Fruit fly (Drosophila melanogaster) Kc167 (cell line): ENCODE results near the gene DENR.

ENCODE experiments used
- Myc ChIP-seq: fragments of >200 bp; optimal IDR thresholded peaks from 2 replicates; lab custom pipeline; 2017; ENCODE audit warnings: missing external identifiers
- Sin3A ChIP-seq: fragments of >200 bp; optimal IDR thresholded peaks from 2 replicates; lab custom pipeline; 2018; ENCODE audit warnings: missing external identifiers
- h ChIP-seq: fragments of >200 bp; optimal IDR thresholded peaks from 3 replicates; lab custom pipeline; 2018; ENCODE audit warnings: missing external identifiers
- insv ChIP-seq: fragments of >200 bp; optimal IDR thresholded peaks from 3 replicates; lab custom pipeline; 2018; ENCODE audit warnings: missing external identifiers
- psq ChIP-seq: fragments of >200 bp; optimal IDR thresholded peaks from 2 replicates; lab custom pipeline; 2017; ENCODE audit warnings: missing external identifiers
- ttk ChIP-seq: sonication (Bioruptor generic); optimal IDR thresholded peaks from 2 replicates; lab custom pipeline; 2017; ENCODE audit warnings: missing external identifiers

Gene DENR

dm6 chrX:16893034-16893433 lies 6.7 kb upstream of the DENR start:
- TF ChIP-seq insv (no peak), Sin3A (lab: Kevin White, UChicago) (no peak), h (no peak), ttk (lab: Kevin White, UChicago) (no peak), Myc (lab: Kevin White, UChicago) (no peak), psq (lab: Kevin White, UChicago) (no peak)

DNA sequence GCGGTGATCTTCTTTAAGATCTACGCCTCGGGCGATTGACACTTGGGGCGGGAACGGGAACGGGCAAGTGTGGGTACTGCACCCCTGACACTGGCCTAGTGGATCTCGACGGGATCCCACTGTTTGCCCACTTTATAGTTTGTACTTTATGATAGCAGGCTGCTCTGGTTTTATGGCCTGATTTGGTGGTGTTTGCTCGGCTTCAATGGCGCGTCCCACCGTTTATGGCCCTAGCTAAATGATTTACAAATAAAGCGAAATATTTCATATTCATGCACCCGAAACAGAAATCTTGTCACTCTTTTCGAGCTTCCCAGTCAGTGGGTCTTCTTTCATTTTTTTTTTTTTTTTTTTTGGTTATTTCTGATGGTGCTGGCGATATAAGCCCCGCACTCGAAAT lies 4.2 kb upstream of the DENR start:
- TF ChIP-seq insv: no peak
- TF ChIP-seq psq (lab: Kevin White, UChicago): no peak
- TF ChIP-seq Myc (lab: Kevin White, UChicago): no peak
- no peak for TF ChIP-seq Sin3A (lab: Kevin White, UChicago)
- no peak for TF ChIP-seq ttk (lab: Kevin White, UChicago)
- TF ChIP-seq h: no peak

DNA sequence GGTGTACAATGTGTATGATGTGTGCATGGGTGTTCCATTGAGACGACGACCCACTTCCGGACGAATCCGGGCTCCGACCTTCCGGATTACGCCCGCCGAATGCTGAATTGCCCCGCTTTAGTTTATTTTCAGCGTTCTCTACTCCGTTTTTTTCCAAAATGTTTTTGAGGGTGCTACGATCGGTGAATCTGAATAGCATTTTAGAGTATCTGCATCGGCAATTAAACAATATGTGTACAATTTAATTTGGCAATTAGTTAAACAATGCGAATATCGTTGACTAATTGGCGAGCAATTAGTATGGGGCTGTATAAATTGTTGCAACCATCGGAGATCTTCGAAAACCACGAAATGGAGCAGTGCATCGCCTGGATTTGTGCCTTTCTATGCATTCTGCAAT lies 3.1 kb upstream of the DENR start, which contains the start of gene CG13002:
CG13002 (plus strand) TSS at position 301 of the 400 bp plus-strand sequence.
- TF ChIP-seq Sin3A (lab: Kevin White, UChicago): no peak
- no peak for TF ChIP-seq ttk (lab: Kevin White, UChicago)
- no peak for TF ChIP-seq psq (lab: Kevin White, UChicago)
- TF ChIP-seq insv: no peak
- no peak for TF ChIP-seq Myc (lab: Kevin White, UChicago)
- no peak for TF ChIP-seq h

DNA sequence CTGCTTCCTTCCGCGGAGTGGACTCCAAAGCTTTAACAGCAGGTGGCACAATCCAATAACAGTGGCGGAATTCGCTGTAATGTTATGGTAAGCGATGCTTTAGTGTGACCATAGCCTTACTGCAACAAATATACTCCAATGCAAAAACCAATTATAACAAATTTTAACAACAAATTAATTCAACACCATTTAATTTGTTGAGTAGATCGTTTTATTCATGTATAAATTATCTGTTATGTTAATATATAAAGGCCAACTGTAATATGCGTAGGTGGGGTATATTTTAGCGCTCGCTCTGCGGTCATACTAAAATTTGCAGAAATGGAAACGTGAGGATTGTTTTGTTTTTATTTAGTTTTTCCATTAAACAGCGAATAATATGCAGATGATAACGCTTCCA lies 2.1 kb downstream of the DENR start, which contains the start of the genes Nprl2 and Polr3I:
Nprl2 (minus strand) TSS at position 86 of the 400 bp plus-strand sequence.
Polr3I (plus strand) TSS at position 302 of the 400 bp plus-strand sequence.
- TF ChIP-seq Sin3A (lab: Kevin White, UChicago): no peak
- TF ChIP-seq ttk (lab: Kevin White, UChicago): no peak
- TF ChIP-seq psq (lab: Kevin White, UChicago): no peak
- no peak for TF ChIP-seq h
- no peak for TF ChIP-seq Myc (lab: Kevin White, UChicago)

DNA sequence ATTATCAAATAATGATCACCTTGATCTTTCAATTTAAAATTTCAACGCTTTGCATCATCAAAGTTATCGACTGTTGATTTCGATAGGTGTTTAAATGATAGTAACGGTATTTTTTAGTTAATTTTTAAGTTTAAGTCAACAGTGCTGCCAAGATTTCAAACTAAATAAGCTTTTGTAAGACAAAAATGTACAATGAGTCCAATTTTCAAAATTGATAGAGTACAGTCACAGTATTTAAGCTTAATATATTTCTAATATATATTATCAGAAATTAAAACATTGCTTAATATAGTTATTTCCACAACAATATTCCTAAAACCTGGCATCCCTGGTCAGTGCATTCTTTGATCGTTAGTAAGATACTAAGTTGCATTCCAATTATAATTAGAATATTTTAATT lies 5.3 kb downstream of the DENR start, which contains the start of gene CG4872:
CG4872 (plus strand) TSS at position 333 of the 400 bp plus-strand sequence.
- TF ChIP-seq Myc (lab: Kevin White, UChicago) (no peak), h (no peak), Sin3A (lab: Kevin White, UChicago) (no peak), psq (lab: Kevin White, UChicago) (no peak), insv (no peak), ttk (lab: Kevin White, UChicago) (no peak)

dm6 chrX:16880013-16880412 lies 6.3 kb downstream of the DENR start:
- no peak for TF ChIP-seq Myc (lab: Kevin White, UChicago)
- no peak for TF ChIP-seq insv
- TF ChIP-seq ttk (lab: Kevin White, UChicago): no peak
- no peak for TF ChIP-seq psq (lab: Kevin White, UChicago)
- no peak for TF ChIP-seq Sin3A (lab: Kevin White, UChicago)
- TF ChIP-seq h: no peak

dm6 chrX:16876425-16876824 lies 9.9 kb downstream of the DENR start, which contains the start of gene CG13003:
Gene CG13003 (minus strand): TSS chrX:16876544.
- TF ChIP-seq h: no peak
- no peak for TF ChIP-seq insv
- no peak for TF ChIP-seq Myc (lab: Kevin White, UChicago)
- TF ChIP-seq Sin3A (lab: Kevin White, UChicago): no peak
- no peak for TF ChIP-seq psq (lab: Kevin White, UChicago)
- no peak for TF ChIP-seq ttk (lab: Kevin White, UChicago)

DNA sequence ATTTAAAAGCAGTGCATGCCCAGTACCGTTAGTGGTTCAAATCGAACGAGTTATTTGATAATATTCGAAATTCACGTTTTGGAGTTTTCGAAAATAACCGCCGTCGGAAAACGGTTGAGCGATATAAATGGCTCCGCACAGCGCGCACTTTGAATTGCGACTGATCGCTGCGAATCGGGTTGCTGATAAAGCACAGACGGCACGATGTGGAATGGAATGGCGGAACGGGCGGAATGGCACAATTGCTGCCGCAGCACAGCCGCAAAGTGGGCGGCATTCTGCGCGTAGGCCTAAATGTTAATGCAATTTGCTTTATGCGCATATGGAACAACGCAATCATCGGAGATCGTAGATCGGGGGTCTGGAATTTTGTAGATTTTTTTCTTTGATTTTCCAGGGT lies 11.7 kb downstream of the DENR start:
- TF ChIP-seq insv (no peak), h (no peak), ttk (lab: Kevin White, UChicago) (no peak), Myc (lab: Kevin White, UChicago) (no peak), Sin3A (lab: Kevin White, UChicago) (no peak), psq (lab: Kevin White, UChicago) (no peak)

dm6 chrX:16873053-16873452 lies 13.3 kb downstream of the DENR start:
- no peak for TF ChIP-seq insv
- TF ChIP-seq psq (lab: Kevin White, UChicago): no peak
- TF ChIP-seq h: no peak

DNA sequence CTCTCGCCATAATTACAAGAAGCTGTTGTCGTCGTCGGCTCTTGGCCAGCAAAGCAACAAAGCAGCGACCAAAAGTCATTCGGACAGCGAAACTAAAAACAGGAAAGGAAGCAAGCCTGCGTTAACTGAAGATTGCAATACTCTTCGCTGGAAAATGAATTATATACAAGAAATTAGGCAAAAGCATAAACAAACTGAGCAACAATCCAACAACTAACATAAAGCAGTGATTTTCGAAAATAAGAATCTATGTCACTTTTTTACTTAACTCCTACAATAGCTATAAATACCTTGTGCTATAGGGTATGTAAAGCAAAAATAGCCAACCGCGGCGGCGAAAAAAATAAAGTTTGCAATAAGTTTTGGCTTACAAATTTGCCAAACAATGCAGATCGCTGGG lies 14.6 kb downstream of the DENR start:
- TF ChIP-seq psq (lab: Kevin White, UChicago): no peak
- TF ChIP-seq Sin3A (lab: Kevin White, UChicago): no peak
- TF ChIP-seq Myc (lab: Kevin White, UChicago): no peak
- TF ChIP-seq insv: no peak
- no peak for TF ChIP-seq ttk (lab: Kevin White, UChicago)
- no peak for TF ChIP-seq h

DNA sequence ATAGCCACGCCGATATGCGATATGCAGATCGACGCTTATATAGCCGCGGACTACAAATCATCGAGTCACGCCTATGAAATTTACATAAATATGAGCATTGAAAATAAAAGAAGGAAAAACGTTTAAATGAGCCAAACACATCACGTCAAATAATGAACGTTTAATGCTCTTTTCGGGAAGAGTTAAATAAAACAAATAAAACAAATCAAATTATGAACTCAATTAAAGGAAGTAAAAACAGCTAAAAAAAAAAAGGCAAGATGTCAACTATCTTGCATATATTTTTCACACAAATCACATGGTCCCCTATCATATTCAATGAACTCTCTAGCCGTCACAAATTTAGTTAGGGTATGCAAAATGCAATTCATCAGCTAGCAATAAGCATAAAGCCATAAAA lies 18.7 kb downstream of the DENR start:
- TF ChIP-seq psq (lab: Kevin White, UChicago) (no peak), insv (no peak), h (no peak), ttk (lab: Kevin White, UChicago) (no peak), Myc (lab: Kevin White, UChicago) (no peak), Sin3A (lab: Kevin White, UChicago) (no peak)

DNA sequence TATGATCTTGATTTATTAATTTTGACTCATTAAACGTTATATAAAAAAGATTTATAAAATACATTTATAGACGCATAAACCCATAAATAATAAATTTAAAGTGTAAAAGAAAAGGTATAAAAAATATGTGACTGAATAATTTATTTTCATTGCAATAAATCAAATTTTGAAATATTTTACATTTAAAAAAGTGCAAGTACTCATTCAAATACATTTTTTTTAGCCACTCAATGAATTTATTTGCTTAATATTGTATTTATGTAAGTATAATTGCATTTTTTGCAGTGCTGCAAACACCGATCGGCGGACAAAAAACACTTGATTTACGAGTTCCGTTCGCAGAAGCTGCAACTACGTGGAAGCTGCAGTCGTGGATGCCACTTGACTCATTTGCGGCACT lies 26.6 kb downstream of the DENR start:
- TF ChIP-seq psq (lab: Kevin White, UChicago): no peak

- no peak for TF ChIP-seq Myc (lab: Kevin White, UChicago)
- no peak for TF ChIP-seq Sin3A (lab: Kevin White, UChicago)
- TF ChIP-seq psq (lab: Kevin White, UChicago): no peak
- no peak for TF ChIP-seq ttk (lab: Kevin White, UChicago)
- no peak for TF ChIP-seq h
- no peak for TF ChIP-seq insv
These were observed 31.6 kb downstream of the DENR start for dm6 chrX:16854746-16855145.
